Worm (Caenorhabditis elegans): ENCODE results near the gene Y9C2UA.1.

- TF ChIP-seq xbp-1 (tag; optimal IDR thresholded peaks at IDR 0.05): no peak
- peak in 1 of 2 experiments; percentile 19 for TF ChIP-seq lin-35 (GFP tag; optimal IDR thresholded peaks at IDR 0.05)
- no peak for TF ChIP-seq nhr-12 (tag; optimal IDR thresholded peaks at IDR 0.05)
- no peak for TF ChIP-seq snpc-4 (tag; optimal IDR thresholded peaks at IDR 0.05)
- no peak for TF ChIP-seq efl-1 (optimal IDR thresholded peaks at IDR 0.05)
- no peak for TF ChIP-seq efl-1 (GFP tag; optimal IDR thresholded peaks at IDR 0.05 in 1 of 2)
- TF ChIP-seq ztf-11 (tag; optimal IDR thresholded peaks at IDR 0.05): no peak
- TF ChIP-seq elt-2 (tag; optimal IDR thresholded peaks at IDR 0.05): no peak
- TF ChIP-seq grh-1 (GFP tag; IDR thresholded peaks at IDR 0.05): no peak
- TF ChIP-seq lsy-2 (tag; optimal IDR thresholded peaks at IDR 0.05): no peak
- TF ChIP-seq lin-39 (tag; optimal IDR thresholded peaks at IDR 0.05): no peak
- TF ChIP-seq lin-13 (GFP tag; optimal IDR thresholded peaks at IDR 0.05): no peak
- no peak for TF ChIP-seq nhr-11 (tag; optimal IDR thresholded peaks at IDR 0.05)
Measured at ce11 chrII:9156277-9156676, 16.8 kb downstream of the Y9C2UA.1 start.
